Worm (Caenorhabditis elegans): ENCODE results near the gene Y97E10C.1.
A peak's percentile ranks its signal among the peaks of the same experiment; 100 is the strongest.

Y97E10C.1 gene

ce11 chrV:7745386-7745785 is 16.7 kb downstream of the Y97E10C.1 start:
- TF ChIP-seq pes-1 (GFP tag; IDR thresholded peaks at IDR 0.05) = no peak
- no peak for TF ChIP-seq ceh-36 (tag; optimal IDR thresholded peaks at IDR 0.05)
- TF ChIP-seq F13C5.2 (tag; optimal IDR thresholded peaks at IDR 0.05) = no peak
- TF ChIP-seq hnd-1 (tag; optimal IDR thresholded peaks at IDR 0.05) = no peak
- TF ChIP-seq sea-1 (GFP tag; conservative IDR thresholded peaks at IDR 0.05) = no peak
- TF ChIP-seq B0310.2 (tag; optimal IDR thresholded peaks at IDR 0.05) = no peak
- no peak for TF ChIP-seq hmg-4 (GFP tag; optimal IDR thresholded peaks at IDR 0.05)
- TF ChIP-seq ets-7 (tag; optimal IDR thresholded peaks at IDR 0.05) = no peak
- no peak for TF ChIP-seq ama-1 (optimal IDR thresholded peaks at IDR 0.05)
- TF ChIP-seq hmbx-1 (tag; optimal IDR thresholded peaks at IDR 0.05) = no peak
- no peak for TF ChIP-seq aly-1 (tag; optimal IDR thresholded peaks at IDR 0.05)
- no peak for TF ChIP-seq flt-1 (GFP tag; IDR thresholded peaks at IDR 0.05)
- no peak for TF ChIP-seq tbx-37 (GFP tag; conservative IDR thresholded peaks at IDR 0.05)
- no peak for TF ChIP-seq tra-4 (tag; optimal IDR thresholded peaks at IDR 0.05)
- TF ChIP-seq ceh-13 (GFP tag; optimal IDR thresholded peaks at IDR 0.05) = no peak
- no peak for TF ChIP-seq tbx-11 (GFP tag; IDR thresholded peaks at IDR 0.05)
- TF ChIP-seq scrt-1 (GFP tag; IDR thresholded peaks at IDR 0.05) = no peak

ce11 chrV:7745903-7746302 is 17.2 kb downstream of the Y97E10C.1 start:
- peak; percentile 64 for TF ChIP-seq hmg-4 (GFP tag; optimal IDR thresholded peaks at IDR 0.05)
- TF ChIP-seq pes-1 (GFP tag; IDR thresholded peaks at IDR 0.05) = peak; percentile 27; the same call in 1 of the 2 replicates
- TF ChIP-seq scrt-1 (GFP tag; IDR thresholded peaks at IDR 0.05) = no peak

DNA sequence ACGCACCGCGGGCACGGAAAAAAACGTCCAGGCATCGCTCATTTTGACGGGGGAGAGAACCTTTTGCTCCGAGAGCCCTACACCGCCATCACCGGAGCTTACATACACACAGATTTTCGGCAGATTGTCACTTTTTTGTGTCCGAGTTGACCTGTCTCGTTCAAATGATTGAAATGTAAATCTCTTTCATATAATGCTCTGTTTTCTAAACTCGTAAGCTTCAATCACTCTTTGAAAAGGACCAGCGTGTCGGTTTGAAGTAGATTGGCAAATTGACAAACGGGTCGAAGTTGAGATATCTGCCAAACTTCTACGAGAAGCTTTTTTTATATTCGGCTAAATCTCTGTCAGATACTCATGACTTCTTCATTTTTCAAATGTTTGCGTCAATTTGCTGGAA is 18.5 kb downstream of the Y97E10C.1 start:
- TF ChIP-seq tra-4 (tag; optimal IDR thresholded peaks at IDR 0.05) = no peak
- no peak for TF ChIP-seq flt-1 (GFP tag; IDR thresholded peaks at IDR 0.05)
- no peak for TF ChIP-seq B0310.2 (tag; optimal IDR thresholded peaks at IDR 0.05)
- TF ChIP-seq aly-1 (tag; optimal IDR thresholded peaks at IDR 0.05) = no peak
- no peak for TF ChIP-seq ama-1 (optimal IDR thresholded peaks at IDR 0.05)
- no peak for TF ChIP-seq tbx-37 (GFP tag; conservative IDR thresholded peaks at IDR 0.05)
- no peak for TF ChIP-seq F13C5.2 (tag; optimal IDR thresholded peaks at IDR 0.05)
- no peak for TF ChIP-seq scrt-1 (GFP tag; IDR thresholded peaks at IDR 0.05)
- no peak for TF ChIP-seq hmbx-1 (tag; optimal IDR thresholded peaks at IDR 0.05)
- TF ChIP-seq hnd-1 (tag; optimal IDR thresholded peaks at IDR 0.05) = no peak
- TF ChIP-seq pes-1 (GFP tag; IDR thresholded peaks at IDR 0.05) = no peak
- no peak for TF ChIP-seq ets-7 (tag; optimal IDR thresholded peaks at IDR 0.05)
- TF ChIP-seq ceh-13 (GFP tag; optimal IDR thresholded peaks at IDR 0.05) = no peak
- no peak for TF ChIP-seq tbx-11 (GFP tag; IDR thresholded peaks at IDR 0.05)
- TF ChIP-seq sea-1 (GFP tag; conservative IDR thresholded peaks at IDR 0.05) = no peak

DNA sequence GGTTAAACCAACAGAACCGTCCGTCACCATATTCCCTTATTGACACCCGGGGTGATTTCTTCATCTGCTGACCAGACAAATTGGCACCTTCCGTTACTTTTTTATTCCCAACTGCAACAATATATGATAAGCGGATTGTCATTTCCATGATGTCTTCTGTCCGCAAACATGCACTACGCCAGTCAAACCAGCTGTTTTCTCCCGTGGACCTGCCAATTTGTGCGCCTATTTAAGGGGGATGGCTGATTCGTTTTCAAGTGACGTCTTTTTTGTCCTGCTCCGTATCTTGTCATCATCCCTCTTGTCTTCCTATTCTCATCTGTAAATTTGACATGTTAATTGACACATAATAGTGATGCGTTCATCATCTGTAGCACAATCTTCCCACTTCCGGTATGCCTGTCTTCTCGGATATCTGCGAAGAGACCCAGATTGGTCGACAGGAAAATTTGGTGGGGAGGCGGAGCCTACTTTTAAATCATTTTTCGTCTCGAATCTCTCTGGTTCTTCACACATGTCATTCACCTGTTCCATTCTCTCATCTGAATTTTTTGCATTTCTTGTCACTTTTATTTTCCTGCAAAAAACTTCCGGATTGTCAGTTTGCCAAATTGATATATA is 19.4 kb downstream of the Y97E10C.1 start:
- TF ChIP-seq ama-1 (optimal IDR thresholded peaks at IDR 0.05) (no peak), ets-7 (tag; optimal IDR thresholded peaks at IDR 0.05) (peak; percentile 88)

ce11 chrV:7749708-7750107 is 21.0 kb downstream of the Y97E10C.1 start:
- no peak for TF ChIP-seq ceh-13 (GFP tag; optimal IDR thresholded peaks at IDR 0.05)
- no peak for TF ChIP-seq hmg-4 (GFP tag; optimal IDR thresholded peaks at IDR 0.05)
- TF ChIP-seq tbx-37 (GFP tag; conservative IDR thresholded peaks at IDR 0.05) = no peak
- TF ChIP-seq sea-1 (GFP tag; conservative IDR thresholded peaks at IDR 0.05) = no peak
- TF ChIP-seq ets-7 (tag; optimal IDR thresholded peaks at IDR 0.05) = no peak
- TF ChIP-seq tra-4 (tag; optimal IDR thresholded peaks at IDR 0.05) = no peak
- TF ChIP-seq ceh-36 (tag; optimal IDR thresholded peaks at IDR 0.05) = no peak
- no peak for TF ChIP-seq ama-1 (optimal IDR thresholded peaks at IDR 0.05)
- no peak for TF ChIP-seq hnd-1 (tag; optimal IDR thresholded peaks at IDR 0.05)
- no peak for TF ChIP-seq tbx-11 (GFP tag; IDR thresholded peaks at IDR 0.05)
- no peak for TF ChIP-seq F13C5.2 (tag; optimal IDR thresholded peaks at IDR 0.05)
- TF ChIP-seq scrt-1 (GFP tag; IDR thresholded peaks at IDR 0.05) = no peak
- TF ChIP-seq hmbx-1 (tag; optimal IDR thresholded peaks at IDR 0.05) = no peak
- TF ChIP-seq aly-1 (tag; optimal IDR thresholded peaks at IDR 0.05) = no peak
- no peak for TF ChIP-seq B0310.2 (tag; optimal IDR thresholded peaks at IDR 0.05)
- TF ChIP-seq pes-1 (GFP tag; IDR thresholded peaks at IDR 0.05) = no peak
- no peak for TF ChIP-seq flt-1 (GFP tag; IDR thresholded peaks at IDR 0.05)

ce11 chrV:7754557-7754956 is 25.9 kb downstream of the Y97E10C.1 start, which contains the start of gene T05B11.4:
Gene T05B11.4, minus strand, starts transcription at chrV:7754657.
- TF ChIP-seq ama-1 (optimal IDR thresholded peaks at IDR 0.05) (no peak), hmg-4 (GFP tag; optimal IDR thresholded peaks at IDR 0.05) (no peak), F13C5.2 (tag; optimal IDR thresholded peaks at IDR 0.05) (no peak), hmbx-1 (tag; optimal IDR thresholded peaks at IDR 0.05) (no peak)

- TF ChIP-seq pes-1 (GFP tag; IDR thresholded peaks at IDR 0.05) (no peak), tbx-11 (GFP tag; IDR thresholded peaks at IDR 0.05) (no peak), ceh-13 (GFP tag; optimal IDR thresholded peaks at IDR 0.05) (no peak), aly-1 (tag; optimal IDR thresholded peaks at IDR 0.05) (no peak), tra-4 (tag; optimal IDR thresholded peaks at IDR 0.05) (no peak), sea-1 (GFP tag; conservative IDR thresholded peaks at IDR 0.05) (no peak), B0310.2 (tag; optimal IDR thresholded peaks at IDR 0.05) (no peak), flt-1 (GFP tag; IDR thresholded peaks at IDR 0.05) (no peak), ama-1 (optimal IDR thresholded peaks at IDR 0.05) (no peak), ceh-36 (tag; optimal IDR thresholded peaks at IDR 0.05) (no peak), hnd-1 (tag; optimal IDR thresholded peaks at IDR 0.05) (no peak), F13C5.2 (tag; optimal IDR thresholded peaks at IDR 0.05) (no peak), hmg-4 (GFP tag; optimal IDR thresholded peaks at IDR 0.05) (no peak), hmbx-1 (tag; optimal IDR thresholded peaks at IDR 0.05) (no peak), ets-7 (tag; optimal IDR thresholded peaks at IDR 0.05) (no peak), tbx-37 (GFP tag; conservative IDR thresholded peaks at IDR 0.05) (no peak), scrt-1 (GFP tag; IDR thresholded peaks at IDR 0.05) (no peak)
Observed at ce11 chrV:7755991-7756390, 27.3 kb downstream of the Y97E10C.1 start.

DNA sequence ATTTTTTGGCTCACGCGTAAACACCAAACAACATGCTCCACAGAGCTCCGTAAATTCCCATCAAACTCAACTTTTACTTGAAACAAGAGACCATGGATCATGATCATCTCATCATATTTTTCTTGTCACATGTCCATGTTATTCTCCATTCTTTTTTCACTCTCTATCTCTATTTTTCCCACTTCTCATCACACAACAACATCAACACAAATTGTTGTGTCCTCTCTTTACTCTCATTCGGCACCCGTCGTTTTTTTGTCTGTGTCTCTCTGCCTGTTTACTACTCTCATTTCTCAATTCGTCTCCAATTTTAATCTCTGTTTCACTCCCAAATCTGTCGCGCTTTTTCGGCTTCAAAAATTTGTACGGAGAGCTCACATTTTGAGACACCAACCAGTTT is 30.6 kb downstream of the Y97E10C.1 start:
- TF ChIP-seq pes-1 (GFP tag; IDR thresholded peaks at IDR 0.05) (no peak), ceh-36 (tag; optimal IDR thresholded peaks at IDR 0.05) (no peak), aly-1 (tag; optimal IDR thresholded peaks at IDR 0.05) (no peak), B0310.2 (tag; optimal IDR thresholded peaks at IDR 0.05) (no peak), ets-7 (tag; optimal IDR thresholded peaks at IDR 0.05) (no peak), tbx-11 (GFP tag; IDR thresholded peaks at IDR 0.05) (no peak), tbx-37 (GFP tag; conservative IDR thresholded peaks at IDR 0.05) (no peak), F13C5.2 (tag; optimal IDR thresholded peaks at IDR 0.05) (no peak), hmg-4 (GFP tag; optimal IDR thresholded peaks at IDR 0.05) (no peak), hnd-1 (tag; optimal IDR thresholded peaks at IDR 0.05) (no peak), hmbx-1 (tag; optimal IDR thresholded peaks at IDR 0.05) (no peak), sea-1 (GFP tag; conservative IDR thresholded peaks at IDR 0.05) (no peak), tra-4 (tag; optimal IDR thresholded peaks at IDR 0.05) (no peak)
